Fruit fly (Drosophila melanogaster): ENCODE measurements around the gene CG31266.

- TF ChIP-seq psq (optimal IDR thresholded peaks at IDR 0.05) (no peak), EcR (GFP tag; optimal IDR thresholded peaks at IDR 0.05) (no peak), pan (optimal IDR thresholded peaks at IDR 0.05) (no peak), CG8478 (optimal IDR thresholded peaks at IDR 0.05) (no peak), usp (GFP tag; optimal IDR thresholded peaks at IDR 0.05) (no peak)
Measured at dm6 chr3R:17142304-17142703, 9.8 kb downstream of the CG31266 start, which contains the start of gene TwdlW.

Data from whole organism.